Worm (Caenorhabditis elegans) whole organism, midembryonic: ENCODE data around the gene F25B5.5.
A peak's percentile ranks its signal among the peaks of the same experiment; 100 is the strongest.

Source experiments
- T22C8.4 ChIP-seq: fragments of 200-800 bp; sonication (Bioruptor generic); IDR thresholded peaks from 2 replicates; pipeline ENCODE4 v1.3.6; 2022; ENCODE audit warnings: missing genetic modification characterization, missing compliant biosample characterization
- cog-1 ChIP-seq: sonication (generic microtip); optimal IDR thresholded peaks from 2 replicates; lab custom pipeline; 2016; ENCODE audit warnings: missing genetic modification characterization, missing compliant biosample characterization
- flt-1 ChIP-seq: fragments of 200-800 bp; sonication (Bioruptor generic); IDR thresholded peaks from 2 replicates; pipeline ENCODE4 v1.3.6; 2022; ENCODE audit warnings: missing genetic modification characterization, missing compliant biosample characterization
- klf-2 ChIP-seq: fragments of 200-800 bp; sonication (Bioruptor generic); conservative IDR thresholded peaks from 2 replicates; pipeline ENCODE4 v1.3.6; 2022; ENCODE audit warnings: missing genetic modification reagents, missing genetic modification characterization, missing compliant biosample characterization
- med-1 ChIP-seq: sonication (generic microtip); optimal IDR thresholded peaks from 2 replicates; lab custom pipeline; 2017; ENCODE audit warnings: missing genetic modification characterization, mild to moderate bottlenecking, missing compliant biosample characterization, antibody characterized with exemption, missing genetic modification reagents; ENCODE audit not compliant: insufficient read depth
- ref-1 ChIP-seq: fragments of 200-800 bp; sonication (Bioruptor generic); conservative IDR thresholded peaks from 2 replicates; pipeline ENCODE4 v1.3.6; 2022; ENCODE audit warnings: missing genetic modification reagents, missing genetic modification characterization, missing compliant biosample characterization
- tab-1 ChIP-seq: fragments of 200-800 bp; sonication (Bioruptor generic); IDR thresholded peaks from 2 replicates; pipeline ENCODE4 v1.3.6; 2022; ENCODE audit warnings: missing genetic modification characterization, missing compliant biosample characterization
- ztf-23 ChIP-seq: fragments of 200-800 bp; sonication (Bioruptor generic); IDR thresholded peaks from 2 replicates; pipeline ENCODE4 v1.3.6; 2022; ENCODE audit warnings: missing genetic modification reagents, missing genetic modification characterization, missing compliant biosample characterization
- ztf-29 ChIP-seq: fragments of 200-800 bp; sonication (Bioruptor generic); IDR thresholded peaks from 2 replicates; pipeline ENCODE4 v1.3.6; 2022; ENCODE audit warnings: missing genetic modification reagents, missing genetic modification characterization, missing compliant biosample characterization

The F25B5.5 gene

ce11 chrIII:5949817-5950216 lies 3.9 kb upstream of the F25B5.5 start:
- TF ChIP-seq T22C8.4, result no peak
- TF ChIP-seq ref-1 (GFP tag; lab: Robert Waterston, UW), result no peak
- no peak for TF ChIP-seq med-1 (GFP tag; lab: Kevin White, UChicago)
- no peak for TF ChIP-seq klf-2 (GFP tag; lab: Robert Waterston, UW)

ce11 chrIII:5948986-5949385 lies 3.1 kb upstream of the F25B5.5 start:
- TF ChIP-seq ztf-29 (GFP tag; lab: Robert Waterston, UW), result no peak

- TF ChIP-seq ztf-23, result no peak
- TF ChIP-seq T22C8.4, result no peak
- TF ChIP-seq tab-1 (GFP tag; lab: Robert Waterston, UW), result no peak
- TF ChIP-seq ztf-29 (GFP tag; lab: Robert Waterston, UW), result no peak
- no peak for TF ChIP-seq med-1 (GFP tag; lab: Kevin White, UChicago)
- TF ChIP-seq flt-1 (GFP tag; lab: Robert Waterston, UW), result no peak
- TF ChIP-seq klf-2 (GFP tag; lab: Robert Waterston, UW), result no peak
- TF ChIP-seq cog-1, result no peak
- no peak for TF ChIP-seq ref-1 (GFP tag; lab: Robert Waterston, UW)
These were observed 2.4 kb upstream of the F25B5.5 start, which contains the start of the genes F25B5.6 and F25B5.3 for ce11 chrIII:5948162-5948933. Gene F25B5.6, minus strand, starts transcription at chrIII:5948733. Gene F25B5.3, plus strand, starts transcription at chrIII:5948883.

- TF ChIP-seq T22C8.4 (0 out of 2 replicates have a peak, but pooled peaks have one; percentile 7), tab-1 (GFP tag; lab: Robert Waterston, UW) (0 out of 2 replicates have a peak, but pooled peaks have one; percentile 20), ztf-29 (GFP tag; lab: Robert Waterston, UW) (no peak)
These were observed 2.4 kb downstream of the F25B5.5 start for ce11 chrIII:5943368-5944180.

- TF ChIP-seq cog-1 (no peak), flt-1 (GFP tag; lab: Robert Waterston, UW) (no peak), med-1 (GFP tag; lab: Kevin White, UChicago) (no peak), ref-1 (GFP tag; lab: Robert Waterston, UW) (no peak), klf-2 (GFP tag; lab: Robert Waterston, UW) (no peak), ztf-23 (no peak), ztf-29 (GFP tag; lab: Robert Waterston, UW) (no peak), T22C8.4 (no peak), tab-1 (GFP tag; lab: Robert Waterston, UW) (no peak)
These were observed 3.8 kb downstream of the F25B5.5 start for ce11 chrIII:5942104-5942503.

- TF ChIP-seq flt-1 (GFP tag; lab: Robert Waterston, UW), result peak; percentile 68; the same call in 1 of the 2 replicates
- no peak for TF ChIP-seq ref-1 (GFP tag; lab: Robert Waterston, UW)
- TF ChIP-seq T22C8.4, result peak; percentile 92
- TF ChIP-seq cog-1, result no peak
- TF ChIP-seq tab-1 (GFP tag; lab: Robert Waterston, UW), result no peak
- 0 out of 2 replicates have a peak, but pooled peaks have one; percentile 19 for TF ChIP-seq ztf-23
- TF ChIP-seq klf-2 (GFP tag; lab: Robert Waterston, UW), result no peak
- TF ChIP-seq med-1 (GFP tag; lab: Kevin White, UChicago), result no peak
- TF ChIP-seq ztf-29 (GFP tag; lab: Robert Waterston, UW), result no peak
These were observed 5.4 kb downstream of the F25B5.5 start for ce11 chrIII:5940525-5940974.

- TF ChIP-seq klf-2 (GFP tag; lab: Robert Waterston, UW) (no peak), ztf-29 (GFP tag; lab: Robert Waterston, UW) (no peak; the same call in 1 of the 2 replicates), med-1 (GFP tag; lab: Kevin White, UChicago) (no peak), tab-1 (GFP tag; lab: Robert Waterston, UW) (0 out of 2 replicates have a peak, but pooled peaks have one; percentile 61), flt-1 (GFP tag; lab: Robert Waterston, UW) (peak; percentile 43; the same call in 1 of the 2 replicates), cog-1 (no peak), T22C8.4 (no peak)
These were observed 6.2 kb downstream of the F25B5.5 start, which contains the start of gene ubq-1 for ce11 chrIII:5939453-5940296. Gene ubq-1, plus strand, starts transcription at chrIII:5940254.

ce11 chrIII:5938790-5939452 lies 7.0 kb downstream of the F25B5.5 start:
- no peak for TF ChIP-seq ztf-23
- TF ChIP-seq ztf-29 (GFP tag; lab: Robert Waterston, UW), result no peak
- no peak for TF ChIP-seq flt-1 (GFP tag; lab: Robert Waterston, UW)
- no peak for TF ChIP-seq klf-2 (GFP tag; lab: Robert Waterston, UW)
- no peak for TF ChIP-seq cog-1
- TF ChIP-seq ref-1 (GFP tag; lab: Robert Waterston, UW), result no peak
- no peak for TF ChIP-seq tab-1 (GFP tag; lab: Robert Waterston, UW)
- no peak for TF ChIP-seq med-1 (GFP tag; lab: Kevin White, UChicago)
- TF ChIP-seq T22C8.4, result no peak
